Fruit fly (Drosophila melanogaster) whole organism, wandering third instar larva: ENCODE results near the gene ouib.
A peak's percentile ranks its signal among the peaks of the same experiment; 100 is the strongest.

Experiments used
- Abd-B ChIP-seq: fragments of >200 bp; optimal IDR thresholded peaks from 2 replicates; lab custom pipeline; 2017; ENCODE audit warnings: missing biosample characterization, missing genetic modification characterization
- CG32264 ChIP-seq: fragments of 200-800 bp; sonication (Bioruptor generic); optimal IDR thresholded peaks from 2 replicates; lab custom pipeline; 2016; ENCODE audit warnings: missing biosample characterization, missing genetic modification characterization
- CG9705 ChIP-seq: fragments of 200-800 bp; sonication (Bioruptor generic); optimal IDR thresholded peaks from 2 replicates; lab custom pipeline; 2018; ENCODE audit warnings: missing biosample characterization, mild to moderate bottlenecking, missing genetic modification characterization
- CrebA ChIP-seq: fragments of 200-800 bp; sonication (Bioruptor generic); optimal IDR thresholded peaks from 2 replicates; lab custom pipeline; 2016; ENCODE audit warnings: missing biosample characterization, mild to moderate bottlenecking, missing genetic modification characterization, borderline replicate concordance
- Dif ChIP-seq: fragments of 200-275, 200-300 bp; sonication (Bioruptor generic); optimal IDR thresholded peaks from 2 replicates; lab custom pipeline; 2018; ENCODE audit warnings: missing biosample characterization, missing genetic modification characterization; ENCODE audit not compliant: partially characterized antibody
- GATAd ChIP-seq: sonication (Bioruptor generic); optimal IDR thresholded peaks from 2 replicates; lab custom pipeline; 2016; ENCODE audit warnings: missing biosample characterization, missing genetic modification characterization
- HLH106 ChIP-seq: fragments of 200-800 bp; optimal IDR thresholded peaks from 3 replicates; lab custom pipeline; 2019; ENCODE audit warnings: missing biosample characterization, mild to moderate bottlenecking, missing genetic modification characterization, moderate library complexity
- Hnf4 ChIP-seq: fragments of 200-800 bp; sonication (Bioruptor generic); optimal IDR thresholded peaks from 2 replicates; lab custom pipeline; 2016; ENCODE audit warnings: missing biosample characterization, mild to moderate bottlenecking, missing genetic modification characterization
- Hr83 ChIP-seq: fragments of 200-300 bp; sonication (Bioruptor generic); optimal IDR thresholded peaks from 2 replicates; lab custom pipeline; 2016; ENCODE audit warnings: missing biosample characterization, mild to moderate bottlenecking, missing genetic modification characterization, moderate library complexity; ENCODE audit not compliant: poor library complexity, severe bottlenecking
- Jra ChIP-seq: sonication (Bioruptor generic); optimal IDR thresholded peaks from 2 replicates; lab custom pipeline; 2016; ENCODE audit warnings: missing biosample characterization, missing genetic modification characterization
- Myc ChIP-seq: fragments of >200 bp; optimal IDR thresholded peaks from 2 replicates; lab custom pipeline; 2017
- N ChIP-seq: fragments of >200 bp; optimal IDR thresholded peaks from 2 replicates; lab custom pipeline; 2018; ENCODE audit warnings: missing biosample characterization, missing external identifiers, missing genetic modification characterization
- OdsH ChIP-seq: fragments of 200-800 bp; sonication (Bioruptor generic); optimal IDR thresholded peaks from 2 replicates; lab custom pipeline; 2016; ENCODE audit warnings: missing biosample characterization, mild to moderate bottlenecking, missing genetic modification characterization
- Rel ChIP-seq, 2 experiments: fragments of 200-800 bp; sonication (Bioruptor generic) in 1 of 2; optimal IDR thresholded peaks; 2 replicates in 1 of 2; 3 replicates in 1 of 2; lab custom pipeline; 2016 to 2019; ENCODE audit warnings: mild to moderate bottlenecking in 2 of 2, missing biosample characterization in 2 of 2, missing genetic modification characterization in 2 of 2, moderate library complexity in 1 of 2
- Sp1 ChIP-seq: fragments of 200-800 bp; sonication (Bioruptor generic); optimal IDR thresholded peaks from 3 replicates; lab custom pipeline; 2019; ENCODE audit warnings: missing biosample characterization, mild to moderate bottlenecking, missing genetic modification characterization, moderate library complexity
- Vsx2 ChIP-seq: fragments of 200-300, 225-300 bp; sonication (Bioruptor generic); optimal IDR thresholded peaks from 2 replicates; lab custom pipeline; 2018; ENCODE audit warnings: missing biosample characterization, missing genetic modification characterization; ENCODE audit not compliant: partially characterized antibody
- brk ChIP-seq: fragments of 200-800 bp; sonication (Bioruptor generic); optimal IDR thresholded peaks from 2 replicates; lab custom pipeline; 2016; ENCODE audit warnings: missing biosample characterization, mild to moderate bottlenecking, missing genetic modification characterization
- dmrt93B ChIP-seq: fragments of 200-800 bp; sonication (Bioruptor generic); optimal IDR thresholded peaks from 2 replicates; lab custom pipeline; 2018; ENCODE audit warnings: missing biosample characterization, mild to moderate bottlenecking, missing genetic modification characterization
- ey ChIP-seq: fragments of 200-800 bp; sonication (Bioruptor generic); optimal IDR thresholded peaks from 2 replicates; lab custom pipeline; 2016; ENCODE audit warnings: missing biosample characterization, missing genetic modification characterization
- foxo ChIP-seq, 2 experiments: fragments of 200-800 bp; sonication (Bioruptor generic); optimal IDR thresholded peaks; 2 replicates in 1 of 2; 3 replicates in 1 of 2; lab custom pipeline; 2016 to 2017; ENCODE audit warnings: missing biosample characterization in 2 of 2, missing genetic modification characterization in 2 of 2
- h ChIP-seq: fragments of 200-800 bp; sonication (Bioruptor generic); optimal IDR thresholded peaks from 3 replicates; lab custom pipeline; 2016; ENCODE audit warnings: missing biosample characterization, mild to moderate bottlenecking, missing genetic modification characterization
- pan ChIP-seq: fragments of >200 bp; optimal IDR thresholded peaks from 2 replicates; lab custom pipeline; 2017
- psq ChIP-seq: fragments of 200-800 bp; sonication (Bioruptor generic); optimal IDR thresholded peaks from 3 replicates; lab custom pipeline; 2017; ENCODE audit warnings: missing biosample characterization, mild to moderate bottlenecking, missing genetic modification characterization, moderate library complexity
- rgr ChIP-seq: fragments of 200-800 bp; sonication (Bioruptor generic); optimal IDR thresholded peaks from 3 replicates; lab custom pipeline; 2016; ENCODE audit warnings: missing biosample characterization, mild to moderate bottlenecking, missing genetic modification characterization
- sage ChIP-seq: fragments of 200-800 bp; sonication (Bioruptor generic); optimal IDR thresholded peaks from 2 replicates; lab custom pipeline; 2016; ENCODE audit warnings: missing biosample characterization, mild to moderate bottlenecking, missing genetic modification characterization
- sv ChIP-seq: fragments of 200-800 bp; sonication (Bioruptor generic); optimal IDR thresholded peaks from 3 replicates; lab custom pipeline; 2016; ENCODE audit warnings: missing biosample characterization, missing genetic modification characterization
- tai ChIP-seq: sonication (Bioruptor generic); optimal IDR thresholded peaks from 2 replicates; lab custom pipeline; 2016; ENCODE audit warnings: missing biosample characterization, missing genetic modification characterization
- usp ChIP-seq: fragments of >200 bp; optimal IDR thresholded peaks from 2 replicates; lab custom pipeline; 2017; ENCODE audit warnings: missing biosample characterization, missing genetic modification characterization

Gene ouib

dm6 chr3R:8712722-8713131 is 12.6 kb upstream of the ouib start, which contains the start of gene CG8112 (continued):
- no peak for TF ChIP-seq CG32264 (GFP tag; lab: Kevin White, UChicago)

- no peak for TF ChIP-seq CrebA (GFP tag; lab: Kevin White, UChicago)
- TF ChIP-seq Abd-B (GFP tag; lab: Kevin White, UChicago) = no peak
- TF ChIP-seq rgr (GFP tag; lab: Kevin White, UChicago) = no peak
- TF ChIP-seq Vsx2 (GFP tag; lab: Kevin White, UChicago) = no peak
- TF ChIP-seq foxo (GFP tag; optimal IDR thresholded peaks at IDR 0.05; lab: Kevin White, UChicago) = no peak
- no peak for TF ChIP-seq pan (lab: Kevin White, UChicago)
- TF ChIP-seq brk (GFP tag; lab: Kevin White, UChicago) = no peak
- TF ChIP-seq CG32264 (GFP tag; lab: Kevin White, UChicago) = no peak
- no peak for TF ChIP-seq Hnf4 (GFP tag; lab: Kevin White, UChicago)
- TF ChIP-seq GATAd (GFP tag; lab: Kevin White, UChicago) = no peak
- no peak for TF ChIP-seq usp
- no peak for TF ChIP-seq tai (GFP tag; lab: Kevin White, UChicago)
- TF ChIP-seq Dif = no peak
- TF ChIP-seq CG9705 (GFP tag; lab: Kevin White, UChicago) = no peak
- no peak for TF ChIP-seq sv (GFP tag; lab: Kevin White, UChicago)
- no peak for TF ChIP-seq Myc (lab: Kevin White, UChicago)
- TF ChIP-seq sage (GFP tag; lab: Kevin White, UChicago) = no peak
- no peak for TF ChIP-seq Sp1
- TF ChIP-seq, all 38 proteins: peak for 0
Observed at dm6 chr3R:8715371-8715770, 9.9 kb upstream of the ouib start.

dm6 chr3R:8715851-8716550 is 9.3 kb upstream of the ouib start, which contains the start of gene TMEM216:
Gene TMEM216, plus strand, starts transcription at chr3R:8716243.
- TF ChIP-seq Rel (GFP tag; optimal IDR thresholded peaks at IDR 0.05; lab: Kevin White, UChicago) (no peak), Rel (tag; optimal IDR thresholded peaks at IDR 0.05; lab: Kevin White, UChicago) (peak; percentile 58), rgr (GFP tag; lab: Kevin White, UChicago) (peak; percentile 1), sv (GFP tag; lab: Kevin White, UChicago) (no peak), psq (GFP tag; lab: Kevin White, UChicago) (peak; percentile 2)

- no peak for TF ChIP-seq pan (lab: Kevin White, UChicago)
- peak; percentile 6 for TF ChIP-seq OdsH (GFP tag; lab: Kevin White, UChicago)
- TF ChIP-seq ey = peak; percentile 10
Observed at dm6 chr3R:8716551-8716879, 8.8 kb upstream of the ouib start.

- no peak for TF ChIP-seq OdsH (GFP tag; lab: Kevin White, UChicago)
- no peak for TF ChIP-seq Rel (GFP tag; optimal IDR thresholded peaks at IDR 0.05; lab: Kevin White, UChicago)
- peak; percentile 25 for TF ChIP-seq Rel (tag; optimal IDR thresholded peaks at IDR 0.05; lab: Kevin White, UChicago)
Observed at dm6 chr3R:8718356-8718755, 6.9 kb upstream of the ouib start, which contains the start of gene Cks85A. Gene Cks85A, minus strand, starts transcription at chr3R:8718456.

- TF ChIP-seq Vsx2 (GFP tag; lab: Kevin White, UChicago) (no peak), dmrt93B (GFP tag; lab: Kevin White, UChicago) (no peak), h (GFP tag; lab: Kevin White, UChicago) (no peak), Hnf4 (GFP tag; lab: Kevin White, UChicago) (no peak), Hr83 (GFP tag; lab: Kevin White, UChicago) (no peak), psq (GFP tag; lab: Kevin White, UChicago) (no peak), tai (GFP tag; lab: Kevin White, UChicago) (no peak), CrebA (GFP tag; lab: Kevin White, UChicago) (no peak), N (no peak), ey (no peak), Jra (GFP tag; lab: Kevin White, UChicago) (no peak), HLH106 (no peak)
Observed at dm6 chr3R:8718898-8719297, 6.4 kb upstream of the ouib start, which contains the start of gene CG11760. Gene CG11760, plus strand, starts transcription at chr3R:8719198.
